Fruit fly (Drosophila melanogaster): ENCODE measurements around the gene CG11638.
A peak's percentile ranks its signal among the peaks of the same experiment; 100 is the strongest.

Gene CG11638

dm6 chrX:1026511-1026910 is at the start of gene CG11638, which contains the start of the genes CG32814 and CG3021 (continued):
- TF ChIP-seq CG10321 (GFP tag; IDR thresholded peaks at IDR 0.05) (no peak), org-1 (GFP tag; optimal IDR thresholded peaks at IDR 0.05) (no peak), Opbp (GFP tag; IDR thresholded peaks at IDR 0.05; ENCODE audit: partially characterized antibody) (peak; percentile 59), CG1602 (GFP tag; optimal IDR thresholded peaks at IDR 0.05) (no peak), mld (GFP tag; IDR thresholded peaks at IDR 0.05; ENCODE audit: partially characterized antibody) (no peak), dmrt99B (tag; optimal IDR thresholded peaks at IDR 0.05) (no peak), fd64A (GFP tag; optimal IDR thresholded peaks at IDR 0.05) (peak; percentile 32), PHDP (tag; optimal IDR thresholded peaks at IDR 0.05) (no peak), CG4424 (GFP tag; optimal IDR thresholded peaks at IDR 0.05) (no peak), CG12071 (GFP tag; optimal IDR thresholded peaks at IDR 0.05) (no peak), crp (GFP tag; optimal IDR thresholded peaks at IDR 0.05) (peak in 1 of 2 experiments; percentile 73), peb (GFP tag; IDR thresholded peaks at IDR 0.05) (no peak), CG11085 (GFP tag; IDR thresholded peaks at IDR 0.05) (no peak), CG2712 (tag; optimal IDR thresholded peaks at IDR 0.05) (no peak), CG10565 (GFP tag; optimal IDR thresholded peaks at IDR 0.05) (no peak), CG11247 (GFP tag; IDR thresholded peaks at IDR 0.05) (no peak), Atf6 (GFP tag; IDR thresholded peaks at IDR 0.05) (no peak), pfk (GFP tag; optimal IDR thresholded peaks at IDR 0.05) (no peak), twi (tag; optimal IDR thresholded peaks at IDR 0.05) (no peak), YL-1 (GFP tag; optimal IDR thresholded peaks at IDR 0.05) (peak; percentile 67), CG4707 (GFP tag; optimal IDR thresholded peaks at IDR 0.05) (no peak), ash1 (GFP tag; optimal IDR thresholded peaks at IDR 0.05) (no peak), CG4282 (GFP tag; optimal IDR thresholded peaks at IDR 0.05) (no peak), gem (tag; optimal IDR thresholded peaks at IDR 0.05) (no peak), Abd-B (GFP tag; optimal IDR thresholded peaks at IDR 0.05) (no peak), H15 (GFP tag; IDR thresholded peaks at IDR 0.05) (no peak), CG4820 (GFP tag; optimal IDR thresholded peaks at IDR 0.05) (no peak), Blimp-1 (GFP tag; optimal IDR thresholded peaks at IDR 0.05) (no peak), CG8944 (GFP tag; optimal IDR thresholded peaks at IDR 0.05) (no peak), CG2116 (GFP tag; optimal IDR thresholded peaks at IDR 0.05) (peak; percentile 23), Ravus (GFP tag; IDR thresholded peaks at IDR 0.05) (no peak), CG4617 (GFP tag; optimal IDR thresholded peaks at IDR 0.05; ENCODE audit: borderline replicate concordance) (no peak), crc (GFP tag; optimal IDR thresholded peaks at IDR 0.05) (no peak), Myb (GFP tag; optimal IDR thresholded peaks at IDR 0.05) (peak; percentile 60), CG3281 (GFP tag; optimal IDR thresholded peaks at IDR 0.05) (peak; percentile 20), CG6689 (GFP tag; IDR thresholded peaks at IDR 0.05) (no peak), CG8388 (GFP tag; optimal IDR thresholded peaks at IDR 0.05) (peak; percentile 26), CG8359 (GFP tag; optimal IDR thresholded peaks at IDR 0.05; ENCODE audit: borderline replicate concordance) (no peak), ato (GFP tag; IDR thresholded peaks at IDR 0.05; ENCODE audit: partially characterized antibody) (no peak), sisA (GFP tag; IDR thresholded peaks at IDR 0.05) (no peak), CG31388 (GFP tag; optimal IDR thresholded peaks at IDR 0.05) (no peak), Hmx (GFP tag; optimal IDR thresholded peaks at IDR 0.05) (no peak), CG13775 (GFP tag; optimal IDR thresholded peaks at IDR 0.05) (peak; percentile 17), al (GFP tag; IDR thresholded peaks at IDR 0.05) (no peak), Nf-YC (tag; optimal IDR thresholded peaks at IDR 0.05) (peak; percentile 17), nerfin-1 (tag; optimal IDR thresholded peaks at IDR 0.05) (peak; percentile 41), br (optimal IDR thresholded peaks at IDR 0.05) (no peak), CG15601 (tag; optimal IDR thresholded peaks at IDR 0.05) (peak; percentile 16), GATAe (GFP tag; conservative IDR thresholded peaks at IDR 0.05) (no peak), CG11723 (GFP tag; optimal IDR thresholded peaks at IDR 0.05) (no peak), az2 (GFP tag; optimal IDR thresholded peaks at IDR 0.05) (no peak), CG32767 (GFP tag; IDR thresholded peaks at IDR 0.05) (no peak)
